Worm (Caenorhabditis elegans): ENCODE results near the gene sto-2.

sto-2 gene

DNA sequence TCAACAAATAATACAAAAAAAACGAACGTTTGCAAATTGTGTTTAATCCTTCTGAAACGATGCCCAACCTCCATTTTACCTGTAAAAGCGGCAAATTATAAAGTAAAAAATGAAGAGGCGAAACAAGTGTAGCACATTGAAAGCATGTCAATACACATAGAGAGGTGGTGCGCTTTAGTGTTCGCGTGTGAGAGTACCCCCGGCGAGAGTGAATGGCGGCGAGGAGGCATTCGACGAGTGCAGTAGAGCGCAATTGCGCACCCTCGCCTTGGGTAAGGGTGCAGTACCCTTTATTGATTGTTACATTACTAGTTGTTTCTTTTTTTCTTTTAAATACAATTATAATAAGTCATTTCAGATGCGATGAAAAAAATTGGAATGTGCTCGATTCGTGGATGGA is 48.0 kb downstream of the sto-2 start, which contains the start of gene hst-6:
hst-6 (plus strand) TSS at position 353 of the 400 bp plus-strand sequence.
- TF ChIP-seq B0261.1 (tag; optimal IDR thresholded peaks at IDR 0.05) (no peak), snpc-3.4 (tag; optimal IDR thresholded peaks at IDR 0.05) (peak; percentile 43), zfh-2 (GFP tag; conservative IDR thresholded peaks at IDR 0.05) (peak; percentile 88), F33H1.4 (GFP tag; IDR thresholded peaks at IDR 0.05) (no peak), nhr-120 (GFP tag; IDR thresholded peaks at IDR 0.05) (0 out of 2 replicates have a peak, but pooled peaks have one; percentile 62), F52B5.7 (tag; optimal IDR thresholded peaks at IDR 0.05) (no peak), attf-5 (GFP tag; optimal IDR thresholded peaks at IDR 0.05) (peak; percentile 73), attf-3 (GFP tag; conservative IDR thresholded peaks at IDR 0.05) (peak; percentile 78), hmg-20 (GFP tag; IDR thresholded peaks at IDR 0.05) (no peak; the same call in 1 of the 2 replicates), ekl-4 (GFP tag; IDR thresholded peaks at IDR 0.05) (peak; percentile 14; the same call in 1 of the 2 replicates), nhr-80 (tag; optimal IDR thresholded peaks at IDR 0.05) (peak; percentile 81), gei-17 (GFP tag; optimal IDR thresholded peaks at IDR 0.05) (peak; percentile 31), let-607 (tag; optimal IDR thresholded peaks at IDR 0.05) (peak in 1 of 2 experiments; percentile 6), cebp-1 (GFP tag; IDR thresholded peaks at IDR 0.05) (no peak), cebp-1 (tag; optimal IDR thresholded peaks at IDR 0.05) (peak; percentile 63), Y79H2A.3 (GFP tag; conservative IDR thresholded peaks at IDR 0.05) (no peak), pbrm-1 (GFP tag; IDR thresholded peaks at IDR 0.05) (no peak), hmg-1.2 (GFP tag; IDR thresholded peaks at IDR 0.05) (peak; percentile 64; the same call in 1 of the 2 replicates), unc-62 (GFP tag; optimal IDR thresholded peaks at IDR 0.05) (no peak), bed-1 (GFP tag; IDR thresholded peaks at IDR 0.05) (no peak), nhr-27 (tag; optimal IDR thresholded peaks at IDR 0.05) (no peak), efl-1 (GFP tag; optimal IDR thresholded peaks at IDR 0.05) (no peak), mcd-1 (GFP tag; IDR thresholded peaks at IDR 0.05) (peak; percentile 96), aptf-3 (GFP tag; IDR thresholded peaks at IDR 0.05) (no peak), zim-3 (tag; optimal IDR thresholded peaks at IDR 0.05) (no peak), lin-35 (GFP tag; optimal IDR thresholded peaks at IDR 0.05) (peak in 1 of 3 experiments; percentile 43), egl-18 (GFP tag; IDR thresholded peaks at IDR 0.05) (no peak), Y95B8A.8 (GFP tag; IDR thresholded peaks at IDR 0.05) (no peak), ztf-18 (tag; optimal IDR thresholded peaks at IDR 0.05) (peak; percentile 17), ceh-27 (GFP tag; optimal IDR thresholded peaks at IDR 0.05) (peak; percentile 64), lin-40 (tag; optimal IDR thresholded peaks at IDR 0.05) (peak; percentile 46), dox-1 (GFP tag; IDR thresholded peaks at IDR 0.05) (peak; percentile 72), egl-44 (GFP tag; IDR thresholded peaks at IDR 0.05) (0 out of 2 replicates have a peak, but pooled peaks have one; percentile 44), aptf-2 (GFP tag; conservative IDR thresholded peaks at IDR 0.05) (no peak), ZK185.1 (tag; optimal IDR thresholded peaks at IDR 0.05; ENCODE audit: poor library complexity, severe bottlenecking) (peak; percentile 57), cebp-2 (GFP tag; IDR thresholded peaks at IDR 0.05) (no peak), F10E7.11 (tag; optimal IDR thresholded peaks at IDR 0.05) (no peak), ztf-26 (tag; optimal IDR thresholded peaks at IDR 0.05) (no peak), lsl-1 (GFP tag; optimal IDR thresholded peaks at IDR 0.05) (no peak), ceh-79 (tag; optimal IDR thresholded peaks at IDR 0.05) (no peak)

DNA sequence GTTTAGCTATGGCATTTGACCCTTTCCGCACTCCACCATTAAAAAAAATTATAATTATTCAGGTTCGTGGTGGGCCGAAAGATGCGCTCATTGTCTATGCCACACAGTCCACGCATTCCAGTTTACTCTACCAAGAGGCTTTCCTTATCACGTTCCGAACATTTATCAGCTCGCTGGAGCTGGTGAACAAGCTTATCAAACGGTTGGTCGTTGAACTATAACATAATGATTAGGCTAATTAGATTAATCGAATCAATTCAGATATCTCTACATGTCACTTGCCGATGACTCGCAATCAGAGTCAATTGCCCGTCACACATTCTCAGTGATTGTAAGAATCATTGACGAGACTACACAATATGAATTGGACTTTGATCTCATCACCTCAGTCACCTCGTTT is 53.8 kb downstream of the sto-2 start:
- TF ChIP-seq bed-2 (GFP tag; IDR thresholded peaks at IDR 0.05) (no peak), xnd-1 (tag; optimal IDR thresholded peaks at IDR 0.05) (no peak), aptf-2 (GFP tag; conservative IDR thresholded peaks at IDR 0.05) (no peak), D2030.7 (GFP tag; IDR thresholded peaks at IDR 0.05) (no peak), snpc-3.4 (tag; optimal IDR thresholded peaks at IDR 0.05) (no peak), egl-44 (GFP tag; IDR thresholded peaks at IDR 0.05) (no peak), F22D6.2 (tag; optimal IDR thresholded peaks at IDR 0.05) (no peak), bed-1 (GFP tag; IDR thresholded peaks at IDR 0.05) (no peak), dpl-1 (GFP tag; optimal IDR thresholded peaks at IDR 0.05) (no peak), F49E8.2 (tag; optimal IDR thresholded peaks at IDR 0.05; ENCODE audit: insufficient read depth) (no peak), cebp-1 (GFP tag; IDR thresholded peaks at IDR 0.05) (no peak), cebp-1 (tag; optimal IDR thresholded peaks at IDR 0.05) (no peak), lin-35 (GFP tag; optimal IDR thresholded peaks at IDR 0.05) (no peak), nhr-90 (tag; optimal IDR thresholded peaks at IDR 0.05) (no peak), sptf-2 (GFP tag; optimal IDR thresholded peaks at IDR 0.05) (no peak), F37B4.10 (GFP tag; IDR thresholded peaks at IDR 0.05) (no peak)

Data from whole organism, young adult.